Fruit fly (Drosophila melanogaster) whole organism, embryonic: ENCODE data around the gene Rtnl2.

Source experiments
- B-H2 ChIP-seq: fragments of 200-800 bp; sonication (Bioruptor generic); optimal IDR thresholded peaks from 2 replicates; lab custom pipeline; 2018; ENCODE audit warnings: missing biosample characterization, mild to moderate bottlenecking, missing genetic modification characterization
- CG10147 ChIP-seq: fragments of 200-800 bp; sonication (Bioruptor generic); optimal IDR thresholded peaks from 2 replicates; lab custom pipeline; 2019; ENCODE audit warnings: missing biosample characterization, mild to moderate bottlenecking, missing genetic modification characterization, moderate library complexity
- CG10209 ChIP-seq: fragments of 200-800 bp; sonication (Bioruptor generic); optimal IDR thresholded peaks from 3 replicates; lab custom pipeline; 2017; ENCODE audit warnings: missing biosample characterization, mild to moderate bottlenecking, missing genetic modification characterization, missing genetic modification reagents
- CG10366 ChIP-seq: fragments of 200-800 bp; sonication (Bioruptor generic); IDR thresholded peaks from 2 replicates; pipeline ENCODE4 v1.3.6; 2022; ENCODE audit warnings: missing biosample characterization, missing genetic modification characterization
- CG11093 ChIP-seq: fragments of 200-800 bp; sonication (Bioruptor generic); IDR thresholded peaks from 3 replicates; pipeline ENCODE4 v1.3.6; 2022; ENCODE audit warnings: missing biosample characterization, missing genetic modification characterization
- CG11456 ChIP-seq: fragments of 200-800 bp; sonication (Bioruptor generic); IDR thresholded peaks from 3 replicates; pipeline ENCODE4 v1.3.6; 2022; ENCODE audit warnings: missing biosample characterization, missing genetic modification characterization
- CG11695 ChIP-seq: fragments of 200-800 bp; sonication (Bioruptor generic); IDR thresholded peaks from 3 replicates; pipeline ENCODE4 v1.3.6; 2022; ENCODE audit warnings: missing biosample characterization, missing genetic modification characterization
- CG12391 ChIP-seq: fragments of 200-800 bp; sonication (Bioruptor generic); optimal IDR thresholded peaks from 3 replicates; lab custom pipeline; 2018; ENCODE audit warnings: missing biosample characterization, mild to moderate bottlenecking, missing genetic modification characterization, moderate library complexity
- CG13296 ChIP-seq: fragments of 200-800 bp; sonication (Bioruptor generic); optimal IDR thresholded peaks from 3 replicates; lab custom pipeline; 2018; ENCODE audit warnings: missing biosample characterization, mild to moderate bottlenecking, missing genetic modification characterization
- CG13775 ChIP-seq: fragments of 200-800 bp; sonication (Bioruptor generic); optimal IDR thresholded peaks from 3 replicates; lab custom pipeline; 2017; ENCODE audit warnings: missing biosample characterization, mild to moderate bottlenecking, missing genetic modification characterization
- CG14050 ChIP-seq: fragments of 200-800 bp; sonication (Bioruptor generic); IDR thresholded peaks from 3 replicates; pipeline ENCODE4 v1.3.6; 2022; ENCODE audit warnings: missing biosample characterization, missing genetic modification characterization
- CG15696 ChIP-seq: fragments of 200-800 bp; sonication (Bioruptor generic); optimal IDR thresholded peaks from 2 replicates; lab custom pipeline; 2019; ENCODE audit warnings: missing biosample characterization, mild to moderate bottlenecking, missing genetic modification characterization, moderate library complexity
- CG1602 ChIP-seq: fragments of 200-800 bp; sonication (Bioruptor generic); optimal IDR thresholded peaks from 3 replicates; lab custom pipeline; 2016; ENCODE audit warnings: missing biosample characterization, missing genetic modification characterization
- CG1603 ChIP-seq: fragments of 200-800 bp; sonication (Bioruptor generic); optimal IDR thresholded peaks from 2 replicates; lab custom pipeline; 2019; ENCODE audit warnings: missing biosample characterization, mild to moderate bottlenecking, missing genetic modification characterization, moderate library complexity
- CG17328 ChIP-seq: fragments of 200-800 bp; sonication (Bioruptor generic); IDR thresholded peaks from 2 replicates; pipeline ENCODE4 v1.3.6; 2022; ENCODE audit warnings: missing biosample characterization, missing genetic modification characterization
- CG18619 ChIP-seq: fragments of 200-800 bp; sonication (Bioruptor generic); optimal IDR thresholded peaks from 3 replicates; lab custom pipeline; 2017; ENCODE audit warnings: missing biosample characterization, mild to moderate bottlenecking, missing genetic modification characterization
- CG2129 ChIP-seq: fragments of 200-800 bp; sonication (Bioruptor generic); IDR thresholded peaks from 2 replicates; pipeline ENCODE4 v1.3.6; 2022; ENCODE audit warnings: missing biosample characterization, missing genetic modification characterization; ENCODE audit not compliant: partially characterized antibody
- CG34376 ChIP-seq: fragments of 200-800 bp; sonication (Bioruptor generic); optimal IDR thresholded peaks from 2 replicates; lab custom pipeline; 2018; ENCODE audit warnings: missing biosample characterization, mild to moderate bottlenecking, missing genetic modification characterization
- CG4730 ChIP-seq: fragments of 200-800 bp; sonication (Bioruptor generic); IDR thresholded peaks from 2 replicates; pipeline ENCODE4 v1.3.6; 2022; ENCODE audit warnings: missing biosample characterization, missing genetic modification characterization
- CG8290 ChIP-seq, 3 experiments: fragments of 200-800 bp; sonication (Bioruptor generic); optimal IDR thresholded peaks; 2 replicates each; lab custom pipeline; 2016 to 2019; ENCODE audit warnings: missing biosample characterization in 3 of 3, missing genetic modification characterization in 3 of 3, mild to moderate bottlenecking in 2 of 3, moderate library complexity in 1 of 3
- CG8359 ChIP-seq: fragments of 200-800 bp; sonication (Bioruptor generic); optimal IDR thresholded peaks from 2 replicates; lab custom pipeline; 2017; ENCODE audit warnings: missing biosample characterization, mild to moderate bottlenecking, missing genetic modification characterization, borderline replicate concordance
- CTCF ChIP-seq: fragments of 200-800 bp; sonication (Bioruptor generic); optimal IDR thresholded peaks from 2 replicates; lab custom pipeline; 2017; ENCODE audit warnings: missing biosample characterization, mild to moderate bottlenecking, missing genetic modification characterization, moderate library complexity
- E2f1 ChIP-seq: fragments of 200-800 bp; sonication (Bioruptor generic); IDR thresholded peaks from 2 replicates; pipeline ENCODE4 v1.3.6; 2022; ENCODE audit warnings: missing biosample characterization, missing genetic modification characterization
- Fer1 ChIP-seq: fragments of 200-800 bp; sonication (Bioruptor generic); optimal IDR thresholded peaks from 2 replicates; lab custom pipeline; 2017; ENCODE audit warnings: missing biosample characterization, mild to moderate bottlenecking, missing genetic modification characterization
- HLH54F ChIP-seq: fragments of 200-800 bp; sonication (Bioruptor generic); optimal IDR thresholded peaks from 3 replicates; lab custom pipeline; 2016; ENCODE audit warnings: missing biosample characterization, missing genetic modification characterization
- Hmr ChIP-seq: fragments of 200-800 bp; sonication (Bioruptor generic); optimal IDR thresholded peaks from 3 replicates; lab custom pipeline; 2017; ENCODE audit warnings: mild to moderate bottlenecking, missing biosample characterization, missing genetic modification reagents, missing genetic modification characterization
- NK7.1 ChIP-seq: fragments of 200-800 bp; sonication (Bioruptor generic); optimal IDR thresholded peaks from 3 replicates; lab custom pipeline; 2016; ENCODE audit warnings: missing biosample characterization, missing genetic modification characterization
- NfI ChIP-seq: fragments of 200-800 bp; sonication (Bioruptor generic); optimal IDR thresholded peaks from 3 replicates; lab custom pipeline; 2018; ENCODE audit warnings: missing biosample characterization, mild to moderate bottlenecking, missing genetic modification characterization, moderate library complexity
- Rfx ChIP-seq: fragments of 200-800 bp; sonication (Bioruptor generic); IDR thresholded peaks from 2 replicates; pipeline ENCODE4 v1.3.6; 2022; ENCODE audit warnings: missing biosample characterization, missing genetic modification characterization
- Sin3A ChIP-seq: fragments of >200 bp; optimal IDR thresholded peaks from 2 replicates; lab custom pipeline; 2018
- Spps ChIP-seq: fragments of 200-800 bp; sonication (Bioruptor generic); optimal IDR thresholded peaks from 2 replicates; lab custom pipeline; 2018; ENCODE audit warnings: missing biosample characterization, mild to moderate bottlenecking, missing genetic modification characterization
- ac ChIP-seq: fragments of 200-800 bp; sonication (Bioruptor generic); optimal IDR thresholded peaks from 3 replicates; lab custom pipeline; 2017; ENCODE audit warnings: missing biosample characterization, mild to moderate bottlenecking, missing genetic modification characterization
- ash1 ChIP-seq: fragments of 200-800 bp; sonication (Bioruptor generic); optimal IDR thresholded peaks from 2 replicates; lab custom pipeline; 2018; ENCODE audit warnings: missing biosample characterization, mild to moderate bottlenecking, missing genetic modification characterization
- cas ChIP-seq: fragments of 200-800 bp; sonication (Bioruptor generic); IDR thresholded peaks from 2 replicates; pipeline ENCODE4 v1.3.6; 2022; ENCODE audit warnings: missing biosample characterization, missing genetic modification characterization
- cg ChIP-seq: fragments of 200-800 bp; sonication (Bioruptor generic); optimal IDR thresholded peaks from 3 replicates; lab custom pipeline; 2019; ENCODE audit warnings: missing biosample characterization, mild to moderate bottlenecking, missing genetic modification characterization, moderate library complexity
- cwo ChIP-seq: fragments of 200-800 bp; sonication (Bioruptor generic); optimal IDR thresholded peaks from 3 replicates; lab custom pipeline; 2017; ENCODE audit warnings: missing biosample characterization, missing genetic modification characterization, mild to moderate bottlenecking, moderate library complexity, missing genetic modification reagents
- dati ChIP-seq: fragments of 200-800 bp; sonication (Bioruptor generic); IDR thresholded peaks from 2 replicates; pipeline ENCODE4 v1.3.6; 2022; ENCODE audit warnings: missing biosample characterization, missing genetic modification characterization
- dmrt11E ChIP-seq: fragments of 200-800 bp; sonication (Bioruptor generic); optimal IDR thresholded peaks from 3 replicates; lab custom pipeline; 2018; ENCODE audit warnings: missing biosample characterization, mild to moderate bottlenecking, missing genetic modification characterization, moderate library complexity
- ewg ChIP-seq: fragments of 200-800 bp; sonication (Bioruptor generic); optimal IDR thresholded peaks from 3 replicates; lab custom pipeline; 2017; ENCODE audit warnings: mild to moderate bottlenecking, missing biosample characterization, missing genetic modification reagents, missing genetic modification characterization
- eyg ChIP-seq: fragments of 200-800 bp; sonication (Bioruptor generic); optimal IDR thresholded peaks from 3 replicates; lab custom pipeline; 2016; ENCODE audit warnings: missing biosample characterization, missing genetic modification characterization
- fd102C ChIP-seq: fragments of 200-800 bp; sonication (Bioruptor generic); optimal IDR thresholded peaks from 2 replicates; lab custom pipeline; 2018; ENCODE audit warnings: missing biosample characterization, mild to moderate bottlenecking, missing genetic modification characterization, moderate library complexity
- hbn ChIP-seq: fragments of 200-800 bp; sonication (Bioruptor generic); IDR thresholded peaks from 2 replicates; pipeline ENCODE4 v1.3.6; 2022; ENCODE audit warnings: missing biosample characterization, missing genetic modification characterization; ENCODE audit not compliant: partially characterized antibody
- insv ChIP-seq, 2 experiments: fragments of 200-800 bp; sonication (Bioruptor generic); optimal IDR thresholded peaks; 3 replicates each; lab custom pipeline; 2016 to 2018; ENCODE audit warnings: missing biosample characterization in 2 of 2, missing genetic modification characterization in 2 of 2
- lbe ChIP-seq: fragments of 200-800 bp; sonication (Bioruptor generic); optimal IDR thresholded peaks from 2 replicates; lab custom pipeline; 2016; ENCODE audit warnings: missing biosample characterization, mild to moderate bottlenecking, missing genetic modification characterization
- otp ChIP-seq: fragments of 200-800 bp; sonication (Bioruptor generic); IDR thresholded peaks from 3 replicates; pipeline ENCODE4, ENCODE4 v1.3.6; 2022; ENCODE audit warnings: missing biosample characterization, missing genetic modification characterization
- prd ChIP-seq, 3 experiments: fragments of >200 bp in 2 of 3; fragments of 200-800 bp in 1 of 3; sonication (Bioruptor generic) in 1 of 3; optimal IDR thresholded peaks in 2 of 3; IDR thresholded peaks in 1 of 3; 2 replicates in 2 of 3; 3 replicates in 1 of 3; pipeline versions ENCODE4 v1.3.6 to Lab custom; 2017 to 2022; ENCODE audit warnings: missing biosample characterization in 1 of 3, missing genetic modification characterization in 1 of 3
- ttk ChIP-seq: fragments of 200-800 bp; sonication (Bioruptor generic); IDR thresholded peaks from 2 replicates; pipeline ENCODE4 v2.1.2; 2022; ENCODE audit warnings: missing biosample characterization, missing genetic modification characterization
- unpg ChIP-seq: fragments of 200-800 bp; sonication (Bioruptor generic); optimal IDR thresholded peaks from 3 replicates; lab custom pipeline; 2018; ENCODE audit warnings: missing biosample characterization, mild to moderate bottlenecking, missing genetic modification characterization, moderate library complexity
- vfl ChIP-seq: fragments of 200-800 bp; sonication (Bioruptor generic); optimal IDR thresholded peaks from 2 replicates; lab custom pipeline; 2016; ENCODE audit warnings: missing biosample characterization, missing genetic modification characterization
- z ChIP-seq: fragments of 200-800 bp; sonication (Bioruptor generic); IDR thresholded peaks from 3 replicates; pipeline ENCODE4 v1.3.6; 2022; ENCODE audit warnings: missing biosample characterization, missing genetic modification characterization
- zfh2 ChIP-seq: fragments of 200-800 bp; sonication (Bioruptor generic); optimal IDR thresholded peaks from 2 replicates; lab custom pipeline; 2016; ENCODE audit warnings: missing biosample characterization, missing genetic modification characterization

The Rtnl2 gene

dm6 chr3R:7524160-7524559 lies 5.9 kb downstream of the Rtnl2 start (continued):
- 0 out of 2 replicates have a peak, but pooled peaks have one; percentile 8 for TF ChIP-seq Rfx (GFP tag; lab: Robert Waterston, UW)
- no peak for TF ChIP-seq CG11695 (GFP tag; lab: Robert Waterston, UW)
- no peak for TF ChIP-seq HLH54F (GFP tag; lab: Kevin White, UChicago)
- TF ChIP-seq CG1602 (GFP tag; lab: Kevin White, UChicago): no peak
- no peak for TF ChIP-seq CG14050
- TF ChIP-seq insv (GFP tag; optimal IDR thresholded peaks at IDR 0.05; lab: Kevin White, UChicago): no peak
- no peak for TF ChIP-seq ac
- TF ChIP-seq CG8290 (GFP tag; optimal IDR thresholded peaks at IDR 0.05; lab: Kevin White, UChicago): no peak
- TF ChIP-seq CG8290 (tag; optimal IDR thresholded peaks at IDR 0.05; lab: Kevin White, UChicago): no peak
- no peak for TF ChIP-seq eyg
- peak; percentile 18 for TF ChIP-seq unpg
- peak; percentile 48 for TF ChIP-seq CG13296 (GFP tag; lab: Kevin White, UChicago)
- TF ChIP-seq CG15696: no peak
- TF ChIP-seq CG8359 (GFP tag; lab: Kevin White, UChicago): no peak
- TF ChIP-seq CG10147 (GFP tag; lab: Kevin White, UChicago): peak; percentile 10
- no peak for TF ChIP-seq cas (GFP tag; lab: Robert Waterston, UW)
- TF ChIP-seq NfI (GFP tag; lab: Kevin White, UChicago): no peak
- TF ChIP-seq B-H2 (GFP tag; lab: Kevin White, UChicago): peak; percentile 20
- no peak for TF ChIP-seq z (GFP tag; lab: Robert Waterston, UW)
- no peak for TF ChIP-seq CG11456 (GFP tag; lab: Robert Waterston, UW)
- TF ChIP-seq Fer1 (GFP tag; lab: Kevin White, UChicago): peak; percentile 43
- TF ChIP-seq CG4730 (GFP tag; lab: Robert Waterston, UW): no peak
- TF ChIP-seq CG18619 (GFP tag; lab: Kevin White, UChicago): no peak
- no peak for TF ChIP-seq lbe (GFP tag; lab: Kevin White, UChicago)
- no peak for TF ChIP-seq CG11093
- TF ChIP-seq CG34376 (GFP tag; lab: Kevin White, UChicago): peak; percentile 35
- no peak for TF ChIP-seq CG2129 (GFP tag; lab: Robert Waterston, UW)
- no peak for TF ChIP-seq CG12391 (tag; lab: Kevin White, UChicago)
- TF ChIP-seq dati: no peak
- no peak for TF ChIP-seq hbn (GFP tag; lab: Robert Waterston, UW)
- TF ChIP-seq CG1603 (tag; lab: Kevin White, UChicago): no peak
- TF ChIP-seq CG10366 (GFP tag; lab: Robert Waterston, UW): no peak
- peak; percentile 40 for TF ChIP-seq Hmr (GFP tag; lab: Kevin White, UChicago)
- no peak for TF ChIP-seq ttk (GFP tag; lab: Robert Waterston, UW)
- TF ChIP-seq CG10209: no peak
- no peak for TF ChIP-seq Sin3A (lab: Kevin White, UChicago)
- TF ChIP-seq NK7.1: no peak
- no peak for TF ChIP-seq fd102C
- TF ChIP-seq zfh2 (GFP tag; lab: Kevin White, UChicago): no peak
- no peak for TF ChIP-seq otp
- no peak for TF ChIP-seq dmrt11E
- no peak for TF ChIP-seq CG13775 (GFP tag; lab: Kevin White, UChicago)
- TF ChIP-seq cg: no peak
- no peak for TF ChIP-seq E2f1 (GFP tag; lab: Robert Waterston, UW)
- no peak for TF ChIP-seq vfl
- TF ChIP-seq ash1 (GFP tag; lab: Kevin White, UChicago): no peak
- peak; percentile 4 for TF ChIP-seq cwo (GFP tag; lab: Kevin White, UChicago)
- no peak for TF ChIP-seq CG17328 (GFP tag; lab: Robert Waterston, UW)
- no peak for TF ChIP-seq ewg (GFP tag; lab: Kevin White, UChicago)
- TF ChIP-seq Spps: no peak
- TF ChIP-seq prd (optimal IDR thresholded peaks at IDR 0.05; lab: Kevin White, UChicago): no peak
- no peak for TF ChIP-seq prd (GFP tag; IDR thresholded peaks at IDR 0.05; lab: Robert Waterston, UW)
- peak; percentile 9 for TF ChIP-seq CTCF (GFP tag; lab: Kevin White, UChicago)
